Worm (Caenorhabditis elegans): Measurements from ENCODE around the gene wrt-7.

- no peak for TF ChIP-seq cebp-1 (GFP tag; IDR thresholded peaks at IDR 0.05)
- no peak for TF ChIP-seq cebp-1 (tag; optimal IDR thresholded peaks at IDR 0.05)
- TF ChIP-seq athp-1 (tag; optimal IDR thresholded peaks at IDR 0.05), result no peak
- no peak for TF ChIP-seq unc-62 (GFP tag; optimal IDR thresholded peaks at IDR 0.05)
- TF ChIP-seq aptf-2 (GFP tag; conservative IDR thresholded peaks at IDR 0.05), result no peak
- no peak for TF ChIP-seq ceh-79 (tag; optimal IDR thresholded peaks at IDR 0.05)
These were observed 7.2 kb upstream of the wrt-7 start, which contains the start of gene wrt-8 for ce11 chrV:15344481-15344880.
